Worm (Caenorhabditis elegans) whole organism, L3 larva: ENCODE results near the gene tbb-1.

Source experiments
- R02D3.7 ChIP-seq: fragments of 150-350 bp; optimal IDR thresholded peaks from 2 replicates; lab custom pipeline; 2014; ENCODE audit warnings: missing biosample characterization, missing genetic modification characterization
- ZK546.5 ChIP-seq: sonication (generic microtip); optimal IDR thresholded peaks from 2 replicates; lab custom pipeline; 2017; ENCODE audit warnings: missing biosample characterization, missing genetic modification characterization
- aly-2 ChIP-seq: fragments of 150-350 bp; optimal IDR thresholded peaks from 2 replicates; lab custom pipeline; 2014; ENCODE audit warnings: missing biosample characterization, missing genetic modification characterization
- ama-1 ChIP-seq: fragments of 150-350 bp; optimal IDR thresholded peaks from 2 replicates; lab custom pipeline; 2018
- ceh-82 ChIP-seq: fragments of 150-350 bp; optimal IDR thresholded peaks from 2 replicates; lab custom pipeline; 2014; ENCODE audit warnings: missing biosample characterization, missing genetic modification characterization
- ceh-9 ChIP-seq: sonication (generic microtip); optimal IDR thresholded peaks from 2 replicates; lab custom pipeline; 2018; ENCODE audit warnings: missing biosample characterization, missing genetic modification characterization
- daf-12 ChIP-seq: fragments of 150-350 bp; optimal IDR thresholded peaks from 2 replicates; lab custom pipeline; 2014; ENCODE audit warnings: missing biosample characterization, missing genetic modification reagents, missing genetic modification characterization
- egl-27 ChIP-seq: sonication (generic microtip); optimal IDR thresholded peaks from 4 replicates; lab custom pipeline; 2017; ENCODE audit warnings: missing biosample characterization, missing genetic modification reagents, missing genetic modification characterization
- elt-1 ChIP-seq: fragments of 150-350 bp; optimal IDR thresholded peaks from 2 replicates; lab custom pipeline; 2014; ENCODE audit warnings: missing biosample characterization, missing genetic modification characterization
- elt-2 ChIP-seq: sonication (generic microtip); optimal IDR thresholded peaks from 2 replicates; lab custom pipeline; 2016; ENCODE audit warnings: missing genetic modification reagents, mild to moderate bottlenecking, missing genetic modification characterization, missing compliant biosample characterization
- elt-3 ChIP-seq, 3 experiments: fragments of 150-350 bp in 1 of 3; sonication (generic microtip) in 2 of 3; optimal IDR thresholded peaks; 2 replicates in 2 of 3; 4 replicates in 1 of 3; lab custom pipeline; 2014 to 2017; ENCODE audit warnings: missing biosample characterization in 3 of 3, missing genetic modification characterization in 3 of 3
- eor-1 ChIP-seq, 2 experiments: fragments of 150-350 bp; optimal IDR thresholded peaks; 2 replicates each; lab custom pipeline; 2014 to 2018; ENCODE audit warnings: missing biosample characterization in 2 of 2, missing genetic modification characterization in 2 of 2
- fkh-2 ChIP-seq: fragments of 150-350 bp; optimal IDR thresholded peaks from 2 replicates; lab custom pipeline; 2014; ENCODE audit warnings: missing biosample characterization, missing genetic modification reagents, missing genetic modification characterization
- hmg-11 ChIP-seq: sonication (generic microtip); optimal IDR thresholded peaks from 2 replicates; lab custom pipeline; 2016; ENCODE audit warnings: missing genetic modification characterization, missing compliant biosample characterization
- lin-15B ChIP-seq: fragments of 150-350 bp; optimal IDR thresholded peaks from 2 replicates; lab custom pipeline; 2014; ENCODE audit warnings: missing biosample characterization, missing genetic modification characterization
- lin-39 ChIP-seq: fragments of 150-350 bp; optimal IDR thresholded peaks from 2 replicates; lab custom pipeline; 2018; ENCODE audit warnings: missing biosample characterization, missing genetic modification reagents, missing genetic modification characterization
- lsy-12 ChIP-seq: sonication (generic microtip); optimal IDR thresholded peaks from 2 replicates; lab custom pipeline; 2016; ENCODE audit warnings: mild to moderate bottlenecking, missing genetic modification characterization, missing compliant biosample characterization
- mdl-1 ChIP-seq: fragments of 150-350 bp; optimal IDR thresholded peaks from 2 replicates; lab custom pipeline; 2014; ENCODE audit warnings: missing biosample characterization, missing genetic modification characterization
- mml-1 ChIP-seq: fragments of 150-350 bp; sonication (generic microtip); optimal IDR thresholded peaks from 3 replicates; lab custom pipeline; 2014; ENCODE audit warnings: missing biosample characterization, missing genetic modification characterization
- nhr-11 ChIP-seq: fragments of 150-350 bp; optimal IDR thresholded peaks from 2 replicates; lab custom pipeline; 2014; ENCODE audit warnings: missing biosample characterization, missing genetic modification characterization
- nhr-12 ChIP-seq: fragments of 150-350 bp; optimal IDR thresholded peaks from 2 replicates; lab custom pipeline; 2014; ENCODE audit warnings: missing biosample characterization, missing genetic modification characterization
- nhr-23 ChIP-seq: fragments of 150-350 bp; optimal IDR thresholded peaks from 2 replicates; lab custom pipeline; 2014; ENCODE audit warnings: missing biosample characterization, missing genetic modification reagents, missing genetic modification characterization
- nhr-237 ChIP-seq: fragments of 150-350 bp; optimal IDR thresholded peaks from 2 replicates; lab custom pipeline; 2014; ENCODE audit warnings: missing biosample characterization, missing genetic modification characterization
- nhr-28 ChIP-seq: fragments of 150-350 bp; optimal IDR thresholded peaks from 2 replicates; lab custom pipeline; 2014; ENCODE audit warnings: missing biosample characterization, missing genetic modification characterization
- nhr-43 ChIP-seq: sonication (generic microtip); optimal IDR thresholded peaks from 2 replicates; lab custom pipeline; 2016; ENCODE audit warnings: mild to moderate bottlenecking, missing genetic modification characterization, missing compliant biosample characterization; ENCODE audit not compliant: poor library complexity, severe bottlenecking
- nhr-67 ChIP-seq: fragments of 150-350 bp; optimal IDR thresholded peaks from 2 replicates; lab custom pipeline; 2014; ENCODE audit warnings: missing biosample characterization, missing genetic modification characterization
- nhr-76 ChIP-seq: fragments of 150-350 bp; sonication (generic microtip); optimal IDR thresholded peaks from 5 replicates; lab custom pipeline; 2014; ENCODE audit warnings: missing biosample characterization, missing genetic modification characterization
- nhr-77 ChIP-seq: fragments of 150-350 bp; optimal IDR thresholded peaks from 2 replicates; lab custom pipeline; 2014; ENCODE audit warnings: missing biosample characterization, missing genetic modification characterization
- pha-4 ChIP-seq: fragments of 150-350 bp; optimal IDR thresholded peaks from 2 replicates; lab custom pipeline; 2014; ENCODE audit warnings: missing biosample characterization, missing genetic modification reagents, missing genetic modification characterization
- pqm-1 ChIP-seq: fragments of 150-350 bp; optimal IDR thresholded peaks from 2 replicates; lab custom pipeline; 2017; ENCODE audit warnings: missing biosample characterization, missing genetic modification characterization, inconsistent platforms
- sea-2 ChIP-seq: fragments of 150-350 bp; sonication (generic microtip); optimal IDR thresholded peaks from 4 replicates; lab custom pipeline; 2014; ENCODE audit warnings: missing biosample characterization, missing genetic modification reagents, missing genetic modification characterization
- skn-1 ChIP-seq: fragments of 150-350 bp; optimal IDR thresholded peaks from 2 replicates; lab custom pipeline; 2014; ENCODE audit warnings: missing biosample characterization, missing genetic modification characterization
- snpc-4 ChIP-seq: fragments of 150-350 bp; optimal IDR thresholded peaks from 2 replicates; lab custom pipeline; 2014; ENCODE audit warnings: missing biosample characterization, missing genetic modification characterization
- tbx-2 ChIP-seq: sonication (generic microtip); optimal IDR thresholded peaks from 2 replicates; lab custom pipeline; 2016; ENCODE audit warnings: mild to moderate bottlenecking, missing genetic modification characterization, missing compliant biosample characterization
- unc-62 ChIP-seq: fragments of 150-350 bp; sonication (generic microtip); optimal IDR thresholded peaks from 4 replicates; lab custom pipeline; 2014; ENCODE audit warnings: missing biosample characterization, missing genetic modification reagents, missing genetic modification characterization
- zag-1 ChIP-seq: fragments of 150-350 bp; optimal IDR thresholded peaks from 2 replicates; lab custom pipeline; 2014; ENCODE audit warnings: missing biosample characterization, missing genetic modification characterization
- ztf-11 ChIP-seq: fragments of 150-350 bp; optimal IDR thresholded peaks from 2 replicates; lab custom pipeline; 2014; ENCODE audit warnings: missing biosample characterization, missing genetic modification characterization
- ztf-4 ChIP-seq: fragments of 150-350 bp; optimal IDR thresholded peaks from 2 replicates; lab custom pipeline; 2014; ENCODE audit warnings: missing biosample characterization, missing genetic modification characterization

tbb-1 gene

ce11 chrIII:10758422-10758821 is 16.2 kb upstream of the tbb-1 start, which contains the start of gene K01G5.10:
TSS of gene K01G5.10 (minus strand) at chrIII:10758522.
- TF ChIP-seq aly-2 (tag; lab: Kevin White, UChicago) = no peak
- TF ChIP-seq egl-27 (tag; lab: Kevin White, UChicago) = no peak
- TF ChIP-seq nhr-23 (tag; lab: Kevin White, UChicago) = no peak

DNA sequence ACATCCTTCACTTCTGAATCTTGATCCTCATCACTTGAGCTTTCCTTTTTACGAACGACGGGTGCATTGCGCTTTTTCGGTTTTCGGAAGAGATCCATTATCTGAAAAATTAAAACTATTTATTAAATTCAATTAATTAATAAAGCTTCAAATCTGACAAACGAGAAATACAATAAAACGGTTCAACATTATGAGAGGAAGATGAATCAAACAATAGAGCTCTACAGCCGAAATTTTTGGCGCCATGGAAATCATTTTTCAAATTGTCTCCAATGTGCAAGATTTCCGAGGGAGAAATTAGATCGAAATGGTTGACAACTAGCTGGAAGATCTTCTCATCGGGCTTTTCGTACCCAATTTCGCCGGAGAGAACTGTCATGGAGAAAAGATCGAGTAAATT is 15.3 kb upstream of the tbb-1 start, which contains the start of gene rnf-113:
rnf-113 (minus strand) TSS at position 101 of the 400 bp plus-strand sequence.
- no peak for TF ChIP-seq ceh-82 (tag; lab: Kevin White, UChicago)

- no peak for TF ChIP-seq sea-2 (GFP tag; lab: Kevin White, UChicago)
- TF ChIP-seq zag-1 = no peak
- TF ChIP-seq ztf-4 (tag; lab: Kevin White, UChicago) = no peak
- no peak for TF ChIP-seq daf-12
- TF ChIP-seq eor-1 (tag; optimal IDR thresholded peaks at IDR 0.05; lab: Kevin White, UChicago) = no peak
- no peak for TF ChIP-seq hmg-11 (tag; lab: Kevin White, UChicago)
- no peak for TF ChIP-seq fkh-2
- no peak for TF ChIP-seq mdl-1 (tag; lab: Kevin White, UChicago)
- TF ChIP-seq nhr-237 (tag; lab: Kevin White, UChicago) = no peak
- no peak for TF ChIP-seq pqm-1 (tag; lab: Kevin White, UChicago)
- TF ChIP-seq ama-1 = no peak
- TF ChIP-seq nhr-43 (tag; lab: Kevin White, UChicago) = no peak
- no peak for TF ChIP-seq aly-2 (tag; lab: Kevin White, UChicago)
- no peak for TF ChIP-seq nhr-77 (tag; lab: Kevin White, UChicago)
- TF ChIP-seq lin-39 (tag; lab: Kevin White, UChicago) = no peak
Observed at ce11 chrIII:10755480-10756066, 13.3 kb upstream of the tbb-1 start, which contains the start of gene hpl-2. TSS of gene hpl-2 (minus strand) at chrIII:10755530.

- TF ChIP-seq pqm-1 (tag; lab: Kevin White, UChicago) (no peak), nhr-28 (tag; lab: Kevin White, UChicago) (no peak), lin-39 (tag; lab: Kevin White, UChicago) (no peak), egl-27 (tag; lab: Kevin White, UChicago) (no peak), ceh-9 (no peak), nhr-77 (tag; lab: Kevin White, UChicago) (no peak), nhr-11 (tag; lab: Kevin White, UChicago) (no peak), nhr-67 (no peak), tbx-2 (tag; lab: Kevin White, UChicago) (no peak), elt-1 (tag; lab: Kevin White, UChicago) (no peak), nhr-12 (tag; lab: Kevin White, UChicago) (no peak), ceh-82 (tag; lab: Kevin White, UChicago) (no peak), ama-1 (no peak)
- TF ChIP-seq, all 47 proteins: peak for 0
Observed at ce11 chrIII:10754379-10754778, 12.1 kb upstream of the tbb-1 start.

- TF ChIP-seq elt-2 (tag; lab: Kevin White, UChicago) = peak; percentile 1
Observed at ce11 chrIII:10750043-10750442, 7.8 kb upstream of the tbb-1 start, which contains the start of gene enu-3.6. TSS of gene enu-3.6 (plus strand) at chrIII:10750434.

DNA sequence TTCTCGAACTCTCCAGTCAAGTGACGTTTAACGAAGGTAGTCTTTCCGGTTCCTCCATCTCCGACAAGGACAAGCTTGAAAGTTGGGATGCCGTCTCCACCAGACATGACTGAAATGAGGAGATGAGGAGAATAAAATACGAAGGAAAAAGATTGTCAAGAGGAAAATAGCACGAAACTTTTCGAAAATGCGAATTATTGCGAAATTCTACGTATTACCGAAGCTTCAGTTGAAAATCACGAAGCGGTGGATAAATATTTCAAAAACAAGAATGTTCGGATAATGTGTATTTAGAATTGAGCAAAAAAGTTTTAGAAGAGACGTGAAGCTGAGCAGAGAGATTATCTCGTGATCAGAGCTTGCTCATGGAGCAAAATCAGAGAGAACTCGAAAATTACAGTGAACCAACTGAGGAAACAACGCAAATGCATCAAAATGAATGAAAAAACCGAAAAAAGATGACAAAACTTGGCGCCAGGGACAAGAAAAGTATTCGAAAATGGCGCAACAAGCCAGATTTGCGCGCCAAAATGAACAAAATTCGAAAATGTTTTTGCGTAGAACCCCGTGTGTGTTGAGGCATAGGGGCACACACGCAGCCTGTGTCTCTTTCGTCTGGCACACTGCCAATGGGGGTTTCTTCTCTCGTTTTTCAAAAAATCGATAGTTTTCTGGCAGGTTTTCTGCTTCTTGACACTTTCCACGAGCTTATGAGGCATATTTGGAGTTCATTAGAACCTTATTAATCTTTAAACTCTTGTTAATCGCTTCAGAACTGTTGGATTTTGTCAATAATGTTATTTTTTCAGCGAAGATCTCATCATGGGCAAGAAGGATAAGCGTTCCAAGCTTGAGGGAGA is 5.6 kb upstream of the tbb-1 start, which contains the start of the genes ran-1 and dkc-1:
ran-1 (minus strand) TSS at position 109 of the 860 bp plus-strand sequence.
dkc-1 (plus strand) TSS at position 810 of the 860 bp plus-strand sequence.
- TF ChIP-seq lsy-12 (no peak), ZK546.5 (tag; lab: Kevin White, UChicago) (no peak), zag-1 (no peak), nhr-67 (no peak), elt-3 (tag; optimal IDR thresholded peaks at IDR 0.05; lab: Kevin White, UChicago) (no peak), pha-4 (peak; percentile 81), tbx-2 (tag; lab: Kevin White, UChicago) (no peak), unc-62 (GFP tag; lab: Kevin White, UChicago) (no peak), ama-1 (peak; percentile 47), skn-1 (tag; lab: Kevin White, UChicago) (peak; percentile 82), mdl-1 (tag; lab: Kevin White, UChicago) (no peak), snpc-4 (tag; lab: Kevin White, UChicago) (peak; percentile 76), daf-12 (no peak), ztf-11 (tag; lab: Kevin White, UChicago) (no peak), elt-2 (tag; lab: Kevin White, UChicago) (peak; percentile 55), nhr-28 (tag; lab: Kevin White, UChicago) (no peak), mml-1 (no peak), hmg-11 (tag; lab: Kevin White, UChicago) (peak; percentile 73), ceh-82 (tag; lab: Kevin White, UChicago) (no peak), nhr-77 (tag; lab: Kevin White, UChicago) (no peak), nhr-76 (no peak), lin-15B (tag; lab: Kevin White, UChicago) (peak; percentile 72), ceh-9 (no peak), eor-1 (tag; optimal IDR thresholded peaks at IDR 0.05; lab: Kevin White, UChicago) (no peak), ztf-4 (tag; lab: Kevin White, UChicago) (no peak), R02D3.7 (no peak), aly-2 (tag; lab: Kevin White, UChicago) (no peak)
